Fruit fly (Drosophila melanogaster): ENCODE data around the gene CG8379.

The CG8379 gene

dm6 chr3R:8806638-8807037 lies 17.6 kb upstream of the CG8379 start:
- TF ChIP-seq noc (tag; optimal IDR thresholded peaks at IDR 0.05), result no peak

DNA sequence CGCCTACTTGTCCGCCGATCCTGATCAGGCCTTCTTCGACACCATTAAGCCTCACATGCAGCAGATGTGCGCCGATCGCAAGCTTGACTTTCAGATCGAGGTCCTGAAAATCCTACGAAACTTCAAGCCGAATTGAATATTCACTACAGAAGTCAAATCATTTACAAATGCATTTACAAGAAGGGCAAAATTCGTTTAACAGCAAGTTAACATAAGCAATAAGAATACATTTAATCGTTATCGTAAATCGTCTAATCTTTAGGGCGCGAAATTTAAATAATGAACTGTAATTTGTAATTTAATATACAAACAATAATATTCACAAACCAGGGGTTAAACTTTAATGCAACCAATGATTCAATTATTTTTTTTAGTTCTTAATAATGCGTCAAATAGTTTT lies 17.2 kb upstream of the CG8379 start:
- no peak for TF ChIP-seq noc (tag; optimal IDR thresholded peaks at IDR 0.05)

DNA sequence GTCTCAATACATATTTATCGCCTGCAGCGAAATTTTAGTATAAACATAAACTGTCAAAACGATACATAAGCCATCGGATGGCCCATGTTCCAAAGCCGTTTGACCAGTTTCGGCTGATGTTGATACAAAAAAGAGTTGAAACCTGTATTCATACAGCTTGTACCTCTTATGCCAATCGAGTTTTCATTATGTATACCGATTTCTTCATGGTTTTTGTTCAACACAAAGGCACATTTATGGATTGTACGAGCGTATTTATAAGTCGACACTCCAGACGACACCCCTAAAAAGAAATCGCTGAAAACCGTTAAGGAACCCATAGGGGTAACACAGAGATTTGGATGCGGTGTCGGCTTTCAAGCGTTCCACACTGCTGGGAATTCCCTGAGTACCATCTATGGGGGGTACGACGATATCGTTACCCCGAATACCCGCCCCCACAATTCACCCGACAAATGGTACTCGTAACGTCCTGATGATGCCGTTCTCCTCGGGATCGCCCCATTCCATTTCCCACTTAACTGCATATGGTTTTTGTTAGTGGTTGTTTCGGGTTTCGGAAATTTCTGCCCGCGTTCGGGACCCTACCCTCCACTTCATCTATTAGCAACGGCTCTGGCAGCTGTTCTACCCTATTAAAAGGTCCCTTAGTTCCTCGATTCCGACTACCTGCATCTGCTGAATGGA lies 16.2 kb upstream of the CG8379 start:
- no peak for TF ChIP-seq noc (tag; optimal IDR thresholded peaks at IDR 0.05)

- TF ChIP-seq noc (tag; optimal IDR thresholded peaks at IDR 0.05), result peak; percentile 30
Measured at dm6 chr3R:8808518-8808921, 15.7 kb upstream of the CG8379 start.

- peak; percentile 29 for TF ChIP-seq noc (tag; optimal IDR thresholded peaks at IDR 0.05)
Measured at dm6 chr3R:8809712-8810111, 14.5 kb upstream of the CG8379 start.

dm6 chr3R:8810397-8811184 lies 13.6 kb upstream of the CG8379 start:
- TF ChIP-seq noc (tag; optimal IDR thresholded peaks at IDR 0.05), result peak; percentile 74

- peak; percentile 100 for TF ChIP-seq noc (tag; optimal IDR thresholded peaks at IDR 0.05)
Measured at dm6 chr3R:8811323-8811936, 12.8 kb upstream of the CG8379 start.

DNA sequence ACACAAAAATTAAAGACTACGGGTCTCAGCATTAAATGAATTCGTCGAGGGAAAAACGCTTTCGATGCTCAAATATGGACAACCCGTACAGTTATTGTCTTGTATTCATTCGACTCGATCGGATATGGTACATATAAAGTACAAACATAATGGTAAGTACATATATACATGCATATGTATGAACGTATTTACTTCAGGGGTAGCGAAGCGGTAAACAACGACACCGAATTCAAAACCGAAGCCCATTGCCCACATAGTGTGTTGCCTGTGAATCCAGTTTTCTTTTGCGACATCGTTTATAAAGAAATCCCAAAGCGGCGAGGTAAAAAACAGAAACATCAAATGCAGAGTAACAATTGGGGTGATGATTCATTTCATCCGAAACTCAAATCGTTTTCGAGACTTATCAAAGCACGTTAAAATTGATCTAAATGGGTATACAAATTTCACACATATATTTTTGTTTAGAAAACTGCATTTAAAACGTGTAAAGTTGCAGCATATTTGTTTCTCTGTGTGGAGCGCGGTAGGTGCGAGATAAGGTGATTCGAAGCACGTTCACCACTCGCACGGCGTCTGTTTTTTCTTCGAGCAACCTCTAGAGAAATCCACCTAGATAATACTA lies 11.8 kb upstream of the CG8379 start:
- TF ChIP-seq noc (tag; optimal IDR thresholded peaks at IDR 0.05), result peak; percentile 3

DNA sequence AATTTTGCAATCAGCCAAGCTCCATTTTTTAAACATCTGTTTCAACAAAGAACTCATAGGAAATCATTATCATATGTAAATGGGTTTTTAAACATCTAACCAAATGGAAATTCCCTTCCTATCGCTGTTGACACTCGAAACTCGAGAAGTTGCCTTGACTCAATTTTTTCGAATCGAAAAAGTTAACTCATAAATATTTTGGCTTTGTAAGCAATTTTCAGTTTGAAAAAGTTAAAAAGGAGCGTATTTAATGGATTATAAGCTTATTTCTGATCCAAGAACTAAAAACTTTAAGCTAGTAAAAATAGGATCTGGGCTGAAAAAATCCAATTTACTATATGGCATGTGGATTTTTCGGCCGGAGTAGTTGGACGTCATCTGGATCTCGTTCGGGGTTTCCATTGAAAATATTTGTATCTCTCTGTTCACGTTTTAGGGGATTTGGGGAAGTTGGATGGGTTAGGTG lies 11.0 kb upstream of the CG8379 start, which contains the start of gene CG9837:
Gene CG9837, minus strand, starts transcription at position 416 of the 466 bp plus-strand sequence.
- no peak for TF ChIP-seq noc (tag; optimal IDR thresholded peaks at IDR 0.05)

dm6 chr3R:8814029-8814647 lies 10.1 kb upstream of the CG8379 start:
- TF ChIP-seq noc (tag; optimal IDR thresholded peaks at IDR 0.05), result peak; percentile 47

dm6 chr3R:8815074-8815473 lies 9.1 kb upstream of the CG8379 start:
- TF ChIP-seq noc (tag; optimal IDR thresholded peaks at IDR 0.05), result no peak

- TF ChIP-seq noc (tag; optimal IDR thresholded peaks at IDR 0.05), result no peak
Measured at dm6 chr3R:8818239-8818638, 6.0 kb upstream of the CG8379 start.

DNA sequence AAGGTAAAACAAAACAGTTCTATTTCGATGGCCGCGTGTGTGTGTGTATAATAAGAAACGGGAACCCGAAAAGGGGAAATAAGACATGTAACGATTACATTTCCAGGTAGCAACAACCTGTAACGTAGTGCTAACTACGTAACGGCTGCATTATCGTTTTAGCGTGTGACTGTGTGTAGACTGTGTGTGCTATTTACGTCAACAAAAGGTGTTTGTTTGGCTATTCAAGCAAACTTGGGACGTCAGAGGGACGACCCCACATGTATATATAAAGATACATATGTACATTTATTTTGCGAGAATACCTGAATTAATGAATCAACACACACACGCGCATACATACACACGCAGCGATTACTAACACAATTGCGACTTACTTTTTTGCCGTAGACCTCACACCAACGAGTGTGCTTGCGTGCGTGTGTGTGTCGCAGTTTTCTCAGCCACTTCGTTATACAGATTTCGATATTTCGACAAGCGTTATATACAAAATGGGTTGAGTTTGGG lies 4.6 kb upstream of the CG8379 start:
- peak; percentile 22 for TF ChIP-seq noc (tag; optimal IDR thresholded peaks at IDR 0.05)

DNA sequence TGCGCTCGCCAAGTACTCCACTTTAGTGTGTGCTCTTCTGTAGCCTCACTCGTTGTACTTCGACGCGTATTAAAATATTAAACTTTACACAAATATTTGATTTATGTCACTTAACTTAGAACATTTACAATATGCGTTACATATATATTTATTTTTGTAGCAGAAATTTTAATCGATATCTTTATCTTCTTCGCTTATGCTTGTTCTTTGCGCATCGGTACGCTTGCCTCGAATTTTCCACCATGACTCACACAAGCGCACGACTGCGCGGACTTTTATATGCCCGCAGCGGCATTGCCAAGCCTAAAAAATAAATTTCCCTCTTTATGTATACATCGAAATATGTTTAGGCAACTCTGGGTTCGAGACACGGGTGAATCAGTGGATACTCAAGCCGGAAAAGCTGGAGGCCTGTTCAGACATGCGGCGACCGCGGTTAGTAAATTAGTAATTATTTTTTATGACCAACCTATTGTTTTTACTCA lies 3.7 kb upstream of the CG8379 start, which contains the start of gene aqz:
Gene aqz, minus strand, starts transcription at position 255 of the 485 bp plus-strand sequence.
- peak; percentile 57 for TF ChIP-seq noc (tag; optimal IDR thresholded peaks at IDR 0.05)

DNA sequence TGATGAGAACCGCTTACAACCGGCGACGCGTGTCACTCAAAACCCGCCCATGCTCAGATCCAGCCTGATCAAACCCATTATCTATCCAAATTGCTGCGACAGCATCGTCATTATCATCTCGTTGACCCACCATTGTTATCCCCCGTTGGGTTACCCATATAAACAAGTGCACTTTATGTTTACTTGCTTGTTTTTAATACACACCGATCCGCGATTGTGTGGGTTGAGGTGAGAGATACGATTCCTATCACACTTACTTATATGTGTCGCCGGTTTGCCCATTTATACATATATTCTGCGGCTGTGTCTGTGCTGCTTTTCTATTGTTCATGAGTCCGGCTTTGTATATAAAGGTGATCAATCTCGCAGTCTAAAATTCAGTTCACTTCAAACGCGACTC lies 2.6 kb upstream of the CG8379 start, which contains the start of gene CG8369:
Gene CG8369, plus strand, starts transcription at position 386 of the 400 bp plus-strand sequence.
- peak; percentile 52 for TF ChIP-seq noc (tag; optimal IDR thresholded peaks at IDR 0.05)
